Fruit fly (Drosophila melanogaster) whole organism, wandering third instar larva: ENCODE measurements around the gene mRpS23.

Source experiments
- Abd-B ChIP-seq: fragments of >200 bp; optimal IDR thresholded peaks from 2 replicates; lab custom pipeline; 2017; ENCODE audit warnings: missing biosample characterization, missing genetic modification characterization
- CG32264 ChIP-seq: fragments of 200-800 bp; sonication (Bioruptor generic); optimal IDR thresholded peaks from 2 replicates; lab custom pipeline; 2016; ENCODE audit warnings: missing biosample characterization, missing genetic modification characterization
- CG9705 ChIP-seq: fragments of 200-800 bp; sonication (Bioruptor generic); optimal IDR thresholded peaks from 2 replicates; lab custom pipeline; 2018; ENCODE audit warnings: missing biosample characterization, mild to moderate bottlenecking, missing genetic modification characterization
- CrebA ChIP-seq: fragments of 200-800 bp; sonication (Bioruptor generic); optimal IDR thresholded peaks from 2 replicates; lab custom pipeline; 2016; ENCODE audit warnings: missing biosample characterization, mild to moderate bottlenecking, missing genetic modification characterization, borderline replicate concordance
- Dfd ChIP-seq: fragments of >200 bp; optimal IDR thresholded peaks from 2 replicates; lab custom pipeline; 2017; ENCODE audit warnings: missing biosample characterization, missing genetic modification characterization
- Dif ChIP-seq: fragments of 200-275, 200-300 bp; sonication (Bioruptor generic); optimal IDR thresholded peaks from 2 replicates; lab custom pipeline; 2018; ENCODE audit warnings: missing biosample characterization, missing genetic modification characterization; ENCODE audit not compliant: partially characterized antibody
- GATAd ChIP-seq: sonication (Bioruptor generic); optimal IDR thresholded peaks from 2 replicates; lab custom pipeline; 2016; ENCODE audit warnings: missing biosample characterization, missing genetic modification characterization
- HLH106 ChIP-seq: fragments of 200-800 bp; optimal IDR thresholded peaks from 3 replicates; lab custom pipeline; 2019; ENCODE audit warnings: missing biosample characterization, mild to moderate bottlenecking, missing genetic modification characterization, moderate library complexity
- Hnf4 ChIP-seq: fragments of 200-800 bp; sonication (Bioruptor generic); optimal IDR thresholded peaks from 2 replicates; lab custom pipeline; 2016; ENCODE audit warnings: missing biosample characterization, mild to moderate bottlenecking, missing genetic modification characterization
- Hr83 ChIP-seq: fragments of 200-300 bp; sonication (Bioruptor generic); optimal IDR thresholded peaks from 2 replicates; lab custom pipeline; 2016; ENCODE audit warnings: missing biosample characterization, mild to moderate bottlenecking, missing genetic modification characterization, moderate library complexity; ENCODE audit not compliant: poor library complexity, severe bottlenecking
- Jra ChIP-seq: sonication (Bioruptor generic); optimal IDR thresholded peaks from 2 replicates; lab custom pipeline; 2016; ENCODE audit warnings: missing biosample characterization, missing genetic modification characterization
- Mio ChIP-seq: sonication (Bioruptor generic); optimal IDR thresholded peaks from 2 replicates; lab custom pipeline; 2016; ENCODE audit warnings: missing biosample characterization, missing genetic modification characterization
- Myc ChIP-seq: fragments of >200 bp; optimal IDR thresholded peaks from 2 replicates; lab custom pipeline; 2017
- N ChIP-seq: fragments of >200 bp; optimal IDR thresholded peaks from 2 replicates; lab custom pipeline; 2018; ENCODE audit warnings: missing biosample characterization, missing external identifiers, missing genetic modification characterization
- OdsH ChIP-seq: fragments of 200-800 bp; sonication (Bioruptor generic); optimal IDR thresholded peaks from 2 replicates; lab custom pipeline; 2016; ENCODE audit warnings: missing biosample characterization, mild to moderate bottlenecking, missing genetic modification characterization
- Rel ChIP-seq, 2 experiments: fragments of 200-800 bp; sonication (Bioruptor generic) in 1 of 2; optimal IDR thresholded peaks; 2 replicates in 1 of 2; 3 replicates in 1 of 2; lab custom pipeline; 2016 to 2019; ENCODE audit warnings: mild to moderate bottlenecking in 2 of 2, missing biosample characterization in 2 of 2, missing genetic modification characterization in 2 of 2, moderate library complexity in 1 of 2
- Sp1 ChIP-seq: fragments of 200-800 bp; sonication (Bioruptor generic); optimal IDR thresholded peaks from 3 replicates; lab custom pipeline; 2019; ENCODE audit warnings: missing biosample characterization, mild to moderate bottlenecking, missing genetic modification characterization, moderate library complexity
- Vsx2 ChIP-seq: fragments of 200-300, 225-300 bp; sonication (Bioruptor generic); optimal IDR thresholded peaks from 2 replicates; lab custom pipeline; 2018; ENCODE audit warnings: missing biosample characterization, missing genetic modification characterization; ENCODE audit not compliant: partially characterized antibody
- br ChIP-seq: fragments of 200-800 bp; sonication (Bioruptor generic); optimal IDR thresholded peaks from 2 replicates; lab custom pipeline; 2016; ENCODE audit warnings: missing biosample characterization, missing genetic modification characterization
- brk ChIP-seq: fragments of 200-800 bp; sonication (Bioruptor generic); optimal IDR thresholded peaks from 2 replicates; lab custom pipeline; 2016; ENCODE audit warnings: missing biosample characterization, mild to moderate bottlenecking, missing genetic modification characterization
- dl ChIP-seq, 2 experiments: fragments of 175-275, 200-275 bp in 1 of 2; fragments of 200-275 bp in 1 of 2; sonication (Bioruptor generic); optimal IDR thresholded peaks; lab custom pipeline; 2018; ENCODE audit warnings: mild to moderate bottlenecking in 2 of 2, missing biosample characterization in 2 of 2, missing genetic modification characterization in 2 of 2, moderate library complexity in 2 of 2; ENCODE audit not compliant: partially characterized antibody in 2 of 2, insufficient read depth in 1 of 2
- dmrt93B ChIP-seq: fragments of 200-800 bp; sonication (Bioruptor generic); optimal IDR thresholded peaks from 2 replicates; lab custom pipeline; 2018; ENCODE audit warnings: missing biosample characterization, mild to moderate bottlenecking, missing genetic modification characterization
- dsf ChIP-seq: sonication (Bioruptor generic); optimal IDR thresholded peaks from 2 replicates; lab custom pipeline; 2016; ENCODE audit warnings: missing biosample characterization, missing genetic modification characterization, borderline replicate concordance
- ey ChIP-seq: fragments of 200-800 bp; sonication (Bioruptor generic); optimal IDR thresholded peaks from 2 replicates; lab custom pipeline; 2016; ENCODE audit warnings: missing biosample characterization, missing genetic modification characterization
- foxo ChIP-seq, 2 experiments: fragments of 200-800 bp; sonication (Bioruptor generic); optimal IDR thresholded peaks; 2 replicates in 1 of 2; 3 replicates in 1 of 2; lab custom pipeline; 2016 to 2017; ENCODE audit warnings: missing biosample characterization in 2 of 2, missing genetic modification characterization in 2 of 2
- fru ChIP-seq: fragments of 200-800 bp; sonication (Bioruptor generic); optimal IDR thresholded peaks from 3 replicates; lab custom pipeline; 2016; ENCODE audit warnings: missing biosample characterization, mild to moderate bottlenecking, missing genetic modification characterization
- h ChIP-seq: fragments of 200-800 bp; sonication (Bioruptor generic); optimal IDR thresholded peaks from 3 replicates; lab custom pipeline; 2016; ENCODE audit warnings: missing biosample characterization, mild to moderate bottlenecking, missing genetic modification characterization
- jim ChIP-seq: fragments of 175-275, 200-325 bp; sonication (Bioruptor generic); optimal IDR thresholded peaks from 2 replicates; lab custom pipeline; 2016; ENCODE audit warnings: missing biosample characterization, mild to moderate bottlenecking, missing genetic modification characterization
- lola ChIP-seq: fragments of >200 bp; optimal IDR thresholded peaks from 2 replicates; lab custom pipeline; 2017; ENCODE audit warnings: missing biosample characterization, missing genetic modification characterization
- pan ChIP-seq: fragments of >200 bp; optimal IDR thresholded peaks from 2 replicates; lab custom pipeline; 2017
- psq ChIP-seq: fragments of 200-800 bp; sonication (Bioruptor generic); optimal IDR thresholded peaks from 3 replicates; lab custom pipeline; 2017; ENCODE audit warnings: missing biosample characterization, mild to moderate bottlenecking, missing genetic modification characterization, moderate library complexity
- rgr ChIP-seq: fragments of 200-800 bp; sonication (Bioruptor generic); optimal IDR thresholded peaks from 3 replicates; lab custom pipeline; 2016; ENCODE audit warnings: missing biosample characterization, mild to moderate bottlenecking, missing genetic modification characterization
- sv ChIP-seq: fragments of 200-800 bp; sonication (Bioruptor generic); optimal IDR thresholded peaks from 3 replicates; lab custom pipeline; 2016; ENCODE audit warnings: missing biosample characterization, missing genetic modification characterization
- tai ChIP-seq: sonication (Bioruptor generic); optimal IDR thresholded peaks from 2 replicates; lab custom pipeline; 2016; ENCODE audit warnings: missing biosample characterization, missing genetic modification characterization
- woc ChIP-seq: sonication (Bioruptor generic); optimal IDR thresholded peaks from 2 replicates; lab custom pipeline; 2016; ENCODE audit warnings: missing biosample characterization, mild to moderate bottlenecking, missing genetic modification characterization

mRpS23 gene

DNA sequence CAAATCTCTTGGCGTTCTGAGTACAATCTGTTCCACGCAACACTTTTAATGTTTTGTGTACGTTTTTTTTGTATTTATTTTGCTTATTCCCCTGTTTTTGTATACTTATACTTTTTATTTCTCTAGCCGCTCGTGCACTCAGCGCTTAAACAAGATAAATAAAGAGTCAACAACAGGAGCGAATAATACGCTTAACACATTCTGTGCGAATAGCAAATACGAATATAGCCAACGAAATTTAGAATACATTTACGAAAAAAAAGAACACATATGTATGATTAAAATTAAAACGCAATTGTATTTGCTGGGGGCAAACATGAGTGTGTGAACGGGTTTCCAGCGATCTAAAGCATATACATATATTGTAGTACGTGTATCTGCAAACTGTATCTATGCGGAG, 47.1 kb upstream of the mRpS23 start:
- TF ChIP-seq tai (GFP tag; lab: Kevin White, UChicago): peak; percentile 54
- TF ChIP-seq Vsx2 (GFP tag; lab: Kevin White, UChicago): no peak
- TF ChIP-seq pan (lab: Kevin White, UChicago): no peak
- TF ChIP-seq br (GFP tag; lab: Kevin White, UChicago): peak; percentile 29
- TF ChIP-seq brk (GFP tag; lab: Kevin White, UChicago): peak; percentile 48
- no peak for TF ChIP-seq woc (GFP tag; lab: Kevin White, UChicago)
- peak; percentile 22 for TF ChIP-seq CG9705
- TF ChIP-seq dmrt93B (GFP tag; lab: Kevin White, UChicago): peak; percentile 26
- TF ChIP-seq Jra: peak; percentile 48
- peak; percentile 29 for TF ChIP-seq Sp1
- TF ChIP-seq Myc: no peak
- TF ChIP-seq rgr: peak; percentile 80
- TF ChIP-seq CrebA (GFP tag; lab: Kevin White, UChicago): no peak
- TF ChIP-seq ey: peak; percentile 4
- no peak for TF ChIP-seq foxo (GFP tag; optimal IDR thresholded peaks at IDR 0.05; lab: Kevin White, UChicago)
- TF ChIP-seq CG32264 (GFP tag; lab: Kevin White, UChicago): peak; percentile 44
- peak; percentile 10 for TF ChIP-seq HLH106
- peak; percentile 56 for TF ChIP-seq OdsH (GFP tag; lab: Kevin White, UChicago)
- TF ChIP-seq psq (GFP tag; lab: Kevin White, UChicago): peak; percentile 26
- no peak for TF ChIP-seq lola (GFP tag; lab: Kevin White, UChicago)
- no peak for TF ChIP-seq fru (GFP tag; lab: Kevin White, UChicago)
- peak; percentile 22 for TF ChIP-seq dsf
- TF ChIP-seq GATAd (GFP tag; lab: Kevin White, UChicago): peak; percentile 10
- peak; percentile 76 for TF ChIP-seq Hnf4
- TF ChIP-seq Rel (GFP tag; optimal IDR thresholded peaks at IDR 0.05; lab: Kevin White, UChicago): no peak
- no peak for TF ChIP-seq Rel (tag; optimal IDR thresholded peaks at IDR 0.05; lab: Kevin White, UChicago)
- no peak for TF ChIP-seq sv
- peak; percentile 79 for TF ChIP-seq Hr83 (GFP tag; lab: Kevin White, UChicago)
- peak; percentile 78 for TF ChIP-seq h (GFP tag; lab: Kevin White, UChicago)

DNA sequence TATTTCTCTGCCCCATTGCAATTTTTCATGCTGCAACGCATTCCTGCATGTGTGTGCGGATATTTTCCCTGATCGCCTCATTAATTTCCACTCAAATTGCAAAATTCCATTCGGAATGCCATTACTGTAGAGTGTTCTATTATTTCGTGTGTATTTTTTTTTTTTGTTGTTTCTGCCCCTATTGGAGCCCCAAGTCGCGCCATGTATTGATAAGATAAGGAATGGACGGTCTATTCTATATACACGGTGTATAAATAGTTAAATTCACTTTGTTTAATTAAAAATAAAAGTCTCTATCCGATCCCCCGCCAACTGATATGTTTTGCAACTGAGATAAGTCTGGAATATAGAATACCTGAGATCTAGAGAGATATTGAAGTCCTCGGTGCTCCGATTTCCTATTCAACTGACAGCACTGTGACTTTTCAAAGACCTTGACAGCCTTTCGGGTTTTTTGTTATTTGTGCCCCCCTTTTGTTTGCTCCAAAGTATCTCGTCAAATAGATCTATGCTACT, 46.6 kb upstream of the mRpS23 start:
- TF ChIP-seq Rel (GFP tag; optimal IDR thresholded peaks at IDR 0.05; lab: Kevin White, UChicago) (no peak), Rel (tag; optimal IDR thresholded peaks at IDR 0.05; lab: Kevin White, UChicago) (peak; percentile 34), psq (GFP tag; lab: Kevin White, UChicago) (no peak), Dif (GFP tag; lab: Kevin White, UChicago) (no peak), Hnf4 (no peak)

DNA sequence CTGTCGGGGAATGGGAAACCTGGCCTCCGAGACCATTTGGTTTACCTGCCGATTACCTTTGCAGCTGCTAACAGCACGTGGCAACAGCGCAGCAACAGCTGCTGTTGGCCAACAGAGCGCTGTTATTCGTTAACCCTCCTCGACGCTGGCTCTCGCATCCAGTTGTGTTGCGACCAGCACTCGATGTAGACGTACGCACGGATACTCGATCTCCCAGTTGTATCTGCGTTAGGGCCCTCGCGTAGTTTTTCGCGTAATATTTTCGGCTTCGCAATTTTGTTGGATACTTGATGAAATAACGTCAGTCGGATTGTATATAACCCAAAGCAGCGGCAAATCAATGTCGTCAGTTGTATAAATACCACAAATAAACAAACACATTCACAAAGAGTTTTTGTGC, 43.9 kb upstream of the mRpS23 start:
- no peak for TF ChIP-seq dmrt93B (GFP tag; lab: Kevin White, UChicago)
- TF ChIP-seq Dfd (GFP tag; lab: Kevin White, UChicago): no peak
- TF ChIP-seq Rel (GFP tag; optimal IDR thresholded peaks at IDR 0.05; lab: Kevin White, UChicago): no peak
- peak; percentile 19 for TF ChIP-seq Rel (tag; optimal IDR thresholded peaks at IDR 0.05; lab: Kevin White, UChicago)
- no peak for TF ChIP-seq HLH106
- no peak for TF ChIP-seq Vsx2 (GFP tag; lab: Kevin White, UChicago)
- TF ChIP-seq fru (GFP tag; lab: Kevin White, UChicago): no peak
- no peak for TF ChIP-seq brk (GFP tag; lab: Kevin White, UChicago)
- no peak for TF ChIP-seq lola (GFP tag; lab: Kevin White, UChicago)
- no peak for TF ChIP-seq pan (lab: Kevin White, UChicago)
- no peak for TF ChIP-seq Hnf4
- TF ChIP-seq dl (GFP tag; optimal IDR thresholded peaks at IDR 0.05; lab: Kevin White, UChicago; ENCODE audit: insufficient read depth in 1 of 2, partially characterized antibody in 2 of 2): no peak
- no peak for TF ChIP-seq Mio (GFP tag; lab: Kevin White, UChicago)
- TF ChIP-seq foxo (GFP tag; optimal IDR thresholded peaks at IDR 0.05; lab: Kevin White, UChicago): no peak
- peak; percentile 3 for TF ChIP-seq rgr
- TF ChIP-seq Myc: no peak
- TF ChIP-seq dsf: no peak
- peak; percentile 62 for TF ChIP-seq h (GFP tag; lab: Kevin White, UChicago)
- TF ChIP-seq Abd-B (GFP tag; lab: Kevin White, UChicago): no peak
- peak; percentile 80 for TF ChIP-seq Hr83 (GFP tag; lab: Kevin White, UChicago)
- no peak for TF ChIP-seq N (GFP tag; lab: Kevin White, UChicago)
- TF ChIP-seq br (GFP tag; lab: Kevin White, UChicago): peak; percentile 14
- no peak for TF ChIP-seq Sp1
- TF ChIP-seq tai (GFP tag; lab: Kevin White, UChicago): peak; percentile 22
- TF ChIP-seq Dif (GFP tag; lab: Kevin White, UChicago): peak; percentile 34
- no peak for TF ChIP-seq jim (GFP tag; lab: Kevin White, UChicago)
